Worm (Caenorhabditis elegans) whole organism, late embryonic: ENCODE data around the gene ets-6.

Source experiments
- C38D4.7 ChIP-seq: fragments of 200-800 bp; sonication (Bioruptor generic); optimal IDR thresholded peaks from 2 replicates; lab custom pipeline; 2018; ENCODE audit warnings: mild to moderate bottlenecking, missing genetic modification characterization, moderate library complexity, missing compliant biosample characterization
- K02D7.2 ChIP-seq: sonication (generic microtip); optimal IDR thresholded peaks from 2 replicates; lab custom pipeline; 2017; ENCODE audit warnings: mild to moderate bottlenecking, missing genetic modification characterization, missing compliant biosample characterization
- T23F11.4 ChIP-seq: fragments of 200-800 bp; sonication (Bioruptor generic); optimal IDR thresholded peaks from 2 replicates; lab custom pipeline; 2018; ENCODE audit warnings: mild to moderate bottlenecking, missing genetic modification characterization, missing compliant biosample characterization
- Y22D7AL.16 ChIP-seq: sonication (generic microtip); optimal IDR thresholded peaks from 2 replicates; lab custom pipeline; 2016; ENCODE audit warnings: missing genetic modification characterization, missing compliant biosample characterization
- ama-1 ChIP-seq: fragments of 150-350 bp; optimal IDR thresholded peaks from 2 replicates; lab custom pipeline; 2014
- ceh-18 ChIP-seq: sonication (generic microtip); optimal IDR thresholded peaks from 2 replicates; lab custom pipeline; 2016; ENCODE audit warnings: missing genetic modification characterization, missing compliant biosample characterization
- ceh-19 ChIP-seq: fragments of 200-800 bp; sonication (Bioruptor generic); optimal IDR thresholded peaks from 2 replicates; lab custom pipeline; 2018; ENCODE audit warnings: mild to moderate bottlenecking, missing genetic modification characterization, missing compliant biosample characterization
- ceh-22 ChIP-seq: sonication (generic microtip); optimal IDR thresholded peaks from 2 replicates; lab custom pipeline; 2017; ENCODE audit warnings: missing biosample characterization, missing genetic modification characterization
- ceh-24 ChIP-seq: sonication (generic microtip); optimal IDR thresholded peaks from 2 replicates; lab custom pipeline; 2016; ENCODE audit warnings: mild to moderate bottlenecking, missing genetic modification characterization, missing compliant biosample characterization
- ceh-34 ChIP-seq: sonication (generic microtip); optimal IDR thresholded peaks from 2 replicates; lab custom pipeline; 2016; ENCODE audit warnings: mild to moderate bottlenecking, missing genetic modification characterization, missing compliant biosample characterization
- ceh-48 ChIP-seq: sonication (generic microtip); optimal IDR thresholded peaks from 2 replicates; lab custom pipeline; 2016; ENCODE audit warnings: missing genetic modification characterization, inconsistent platforms, missing compliant biosample characterization
- ceh-6 ChIP-seq: fragments of 200-800 bp; sonication (Bioruptor generic); optimal IDR thresholded peaks from 2 replicates; lab custom pipeline; 2018; ENCODE audit warnings: mild to moderate bottlenecking, missing genetic modification characterization, missing compliant biosample characterization
- che-1 ChIP-seq: sonication (generic microtip); optimal IDR thresholded peaks from 2 replicates; lab custom pipeline; 2016; ENCODE audit warnings: mild to moderate bottlenecking, missing genetic modification characterization, missing compliant biosample characterization
- dmd-4 ChIP-seq: sonication (generic microtip); optimal IDR thresholded peaks from 2 replicates; lab custom pipeline; 2016; ENCODE audit warnings: borderline replicate concordance, missing genetic modification characterization, missing compliant biosample characterization
- fax-1 ChIP-seq: sonication (generic microtip); optimal IDR thresholded peaks from 2 replicates; lab custom pipeline; 2016; ENCODE audit warnings: missing genotype, missing genetic modification characterization, missing compliant biosample characterization
- fkh-10 ChIP-seq: fragments of 150-350 bp; optimal IDR thresholded peaks from 2 replicates; lab custom pipeline; 2014; ENCODE audit warnings: missing biosample characterization, missing genetic modification reagents, missing genetic modification characterization
- fkh-6 ChIP-seq: sonication (generic microtip); optimal IDR thresholded peaks from 2 replicates; lab custom pipeline; 2016; ENCODE audit warnings: missing genetic modification characterization, missing compliant biosample characterization
- gmeb-2 ChIP-seq: sonication (generic microtip); optimal IDR thresholded peaks from 2 replicates; lab custom pipeline; 2016; ENCODE audit warnings: missing genetic modification characterization, inconsistent platforms, missing compliant biosample characterization
- hlh-15 ChIP-seq: sonication (generic microtip); optimal IDR thresholded peaks from 2 replicates; lab custom pipeline; 2016; ENCODE audit warnings: missing genetic modification characterization, missing compliant biosample characterization
- hlh-30 ChIP-seq: sonication (generic microtip); optimal IDR thresholded peaks from 2 replicates; lab custom pipeline; 2017; ENCODE audit warnings: antibody characterized with exemption, missing genetic modification characterization, missing compliant biosample characterization; ENCODE audit not compliant: insufficient read depth
- hlh-6 ChIP-seq: sonication (generic microtip); optimal IDR thresholded peaks from 2 replicates; lab custom pipeline; 2016; ENCODE audit warnings: missing genotype, missing genetic modification characterization, missing compliant biosample characterization
- hlh-8 ChIP-seq: sonication (generic microtip); optimal IDR thresholded peaks from 2 replicates; lab custom pipeline; 2016; ENCODE audit warnings: missing genotype, missing genetic modification characterization, missing compliant biosample characterization
- lim-6 ChIP-seq: sonication (generic microtip); optimal IDR thresholded peaks from 2 replicates; lab custom pipeline; 2016; ENCODE audit warnings: missing genetic modification characterization, missing compliant biosample characterization
- madf-2 ChIP-seq: sonication (generic microtip); optimal IDR thresholded peaks from 2 replicates; lab custom pipeline; 2017; ENCODE audit warnings: missing genetic modification characterization, missing compliant biosample characterization
- nhr-232 ChIP-seq: sonication (generic microtip); optimal IDR thresholded peaks from 2 replicates; lab custom pipeline; 2016; ENCODE audit warnings: missing genetic modification characterization, missing compliant biosample characterization
- npax-4 ChIP-seq: sonication (generic microtip); optimal IDR thresholded peaks from 2 replicates; lab custom pipeline; 2016; ENCODE audit warnings: missing genetic modification characterization, missing compliant biosample characterization
- odd-2 ChIP-seq: sonication (generic microtip); optimal IDR thresholded peaks from 2 replicates; lab custom pipeline; 2017; ENCODE audit warnings: antibody characterized with exemption, mild to moderate bottlenecking, missing genetic modification characterization, missing compliant biosample characterization
- pat-9 ChIP-seq: fragments of 200-800 bp; sonication (Bioruptor generic); optimal IDR thresholded peaks from 2 replicates; lab custom pipeline; 2018; ENCODE audit warnings: mild to moderate bottlenecking, missing genetic modification characterization, moderate library complexity, missing compliant biosample characterization
- pax-1 ChIP-seq: fragments of 150-350 bp; optimal IDR thresholded peaks from 2 replicates; lab custom pipeline; 2014; ENCODE audit warnings: missing biosample characterization, missing genetic modification characterization
- pha-4 ChIP-seq: fragments of 150-350 bp; optimal IDR thresholded peaks from 2 replicates; lab custom pipeline; 2018; ENCODE audit warnings: missing biosample characterization, missing genetic modification reagents, missing genetic modification characterization
- pros-1 ChIP-seq: fragments of 150-350 bp; optimal IDR thresholded peaks from 2 replicates; lab custom pipeline; 2014; ENCODE audit warnings: missing biosample characterization, missing genetic modification reagents, missing genetic modification characterization
- tbx-2 ChIP-seq: sonication (generic microtip); optimal IDR thresholded peaks from 2 replicates; lab custom pipeline; 2016; ENCODE audit warnings: missing genetic modification characterization, missing compliant biosample characterization
- tbx-7 ChIP-seq: sonication (generic microtip); optimal IDR thresholded peaks from 2 replicates; lab custom pipeline; 2016; ENCODE audit warnings: missing genotype, missing genetic modification characterization, missing compliant biosample characterization
- unc-3 ChIP-seq, 2 experiments: fragments of 200-800 bp in 1 of 2; sonication (Bioruptor generic) in 1 of 2; sonication (generic microtip) in 1 of 2; conservative IDR thresholded peaks in 1 of 2; optimal IDR thresholded peaks in 1 of 2; 2 replicates each; pipeline versions ENCODE4 v1.3.6 to Lab custom; 2016 to 2022; ENCODE audit warnings: missing compliant biosample characterization in 2 of 2, missing genetic modification characterization in 2 of 2, missing genetic modification reagents in 1 of 2

The ets-6 gene

DNA sequence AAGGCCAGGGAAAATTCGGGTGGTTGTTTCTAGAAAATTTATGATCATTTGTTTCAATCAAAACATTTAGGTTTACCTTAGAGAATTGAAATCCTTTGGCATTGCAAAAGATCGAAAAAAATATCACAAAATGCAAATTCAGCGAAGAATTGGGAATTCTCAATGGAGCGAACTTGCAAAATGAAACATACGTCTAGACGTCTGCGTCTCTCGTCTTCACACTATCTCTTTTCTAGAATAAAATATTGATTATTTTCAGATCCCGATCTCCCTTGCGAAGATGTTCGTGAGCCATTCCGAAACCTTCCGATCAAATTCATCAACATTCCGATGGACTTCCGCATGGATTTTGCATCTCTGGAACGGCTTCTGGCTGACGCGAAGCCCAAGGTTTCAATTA lies at the start of gene ets-6:
Gene ets-6 (minus strand): TSS at position 169 of the 400 bp plus-strand sequence.
- TF ChIP-seq fkh-6 (tag; lab: Kevin White, UChicago), result no peak
- TF ChIP-seq ceh-48 (tag; lab: Kevin White, UChicago), result peak; percentile 85
- TF ChIP-seq ceh-34 (tag; lab: Kevin White, UChicago), result no peak

DNA sequence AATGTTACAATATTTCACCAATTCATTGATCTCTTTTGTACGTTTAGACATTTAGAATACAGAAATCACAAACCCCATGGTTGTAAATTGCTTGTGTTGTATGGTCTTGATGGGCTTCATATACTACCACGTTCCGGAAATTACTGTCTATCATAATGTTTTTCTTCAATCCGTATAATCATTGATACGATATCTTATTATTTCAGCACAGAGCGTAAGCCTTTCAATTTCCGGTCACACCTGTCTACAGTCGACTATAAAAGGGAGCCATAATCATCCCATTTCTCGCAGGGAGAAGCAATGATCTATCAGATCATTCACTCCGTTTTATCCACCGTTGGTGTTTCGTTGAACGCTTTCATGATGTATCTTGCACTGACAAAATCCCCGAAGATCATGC lies 49.2 kb upstream of the ets-6 start, which contains the start of gene srd-30:
Gene srd-30 (plus strand): TSS at position 301 of the 400 bp plus-strand sequence.
- TF ChIP-seq ceh-19 (GFP tag; lab: Kevin White, UChicago), result no peak
- no peak for TF ChIP-seq che-1 (tag; lab: Kevin White, UChicago)
- no peak for TF ChIP-seq hlh-8 (tag; lab: Kevin White, UChicago)
- TF ChIP-seq pros-1 (tag; lab: Kevin White, UChicago), result no peak
- no peak for TF ChIP-seq pha-4 (tag; lab: Kevin White, UChicago)

DNA sequence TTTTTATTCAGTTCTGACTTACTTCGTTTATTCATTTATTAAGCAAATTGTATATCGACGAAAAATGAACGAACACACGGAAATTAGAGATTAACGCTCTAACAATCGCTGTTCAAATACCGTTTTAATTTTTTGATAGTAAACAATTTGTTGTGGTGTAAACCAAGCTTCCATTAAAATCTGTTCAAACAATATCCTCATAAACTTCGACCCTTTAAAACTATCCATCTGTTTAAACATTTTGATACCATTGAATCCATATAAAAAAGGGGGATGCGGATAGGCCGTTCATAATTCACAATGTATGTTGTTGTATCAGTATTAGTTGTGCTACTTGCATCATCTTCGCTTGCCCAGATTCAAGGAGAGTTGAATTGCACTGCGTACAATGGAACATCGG lies 46.2 kb upstream of the ets-6 start, which contains the start of gene F07C4.6:
Gene F07C4.6 (plus strand): TSS at position 301 of the 400 bp plus-strand sequence.
- TF ChIP-seq gmeb-2 (tag; lab: Kevin White, UChicago), result no peak
- TF ChIP-seq ceh-6, result no peak
- no peak for TF ChIP-seq ceh-24 (tag; lab: Kevin White, UChicago)
- no peak for TF ChIP-seq dmd-4 (tag; lab: Kevin White, UChicago)
- TF ChIP-seq ceh-34 (tag; lab: Kevin White, UChicago), result no peak
- TF ChIP-seq unc-3 (GFP tag; conservative IDR thresholded peaks at IDR 0.05; lab: Robert Waterston, UW), result no peak
- TF ChIP-seq unc-3 (tag; optimal IDR thresholded peaks at IDR 0.05; lab: Kevin White, UChicago), result no peak
- no peak for TF ChIP-seq hlh-6

ce11 chrV:7624652-7625051 lies 44.3 kb upstream of the ets-6 start, which contains the start of gene grsp-4:
TSS of gene grsp-4 (plus strand) at chrV:7624952.
- TF ChIP-seq odd-2 (tag; lab: Kevin White, UChicago) (no peak), ama-1 (lab: Kevin White, UChicago) (no peak), fkh-6 (tag; lab: Kevin White, UChicago) (no peak), fax-1 (tag; lab: Kevin White, UChicago) (no peak), ceh-18 (tag; lab: Kevin White, UChicago) (no peak), hlh-15 (tag; lab: Kevin White, UChicago) (no peak), pax-1 (tag; lab: Kevin White, UChicago) (no peak), C38D4.7 (GFP tag; lab: Kevin White, UChicago) (no peak), T23F11.4 (GFP tag; lab: Kevin White, UChicago) (no peak)

DNA sequence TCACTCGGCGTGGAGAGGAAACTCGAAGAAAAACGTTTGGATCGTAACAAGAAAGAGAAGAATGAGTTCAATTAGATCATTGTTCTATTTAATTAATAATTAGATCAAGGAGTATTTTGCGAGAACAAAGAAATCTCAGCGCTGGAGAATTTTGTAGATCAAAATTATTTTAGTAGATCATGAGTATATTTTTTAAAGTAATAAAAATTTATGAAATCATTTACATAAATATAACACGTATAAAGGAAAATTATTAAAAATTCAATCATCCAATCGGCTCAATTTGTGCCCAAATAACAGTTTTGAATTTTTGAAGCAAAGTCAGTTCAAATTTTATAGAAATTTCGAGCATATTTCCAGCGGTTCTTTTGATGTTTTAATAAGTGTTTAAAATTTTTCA lies 43.8 kb upstream of the ets-6 start, which contains the start of gene C50E3.13:
Gene C50E3.13 (minus strand): TSS at position 101 of the 400 bp plus-strand sequence.
- no peak for TF ChIP-seq nhr-232 (tag; lab: Kevin White, UChicago)
- TF ChIP-seq ceh-6, result no peak
- TF ChIP-seq hlh-15 (tag; lab: Kevin White, UChicago), result no peak
- no peak for TF ChIP-seq unc-3 (GFP tag; conservative IDR thresholded peaks at IDR 0.05; lab: Robert Waterston, UW)
- TF ChIP-seq unc-3 (tag; optimal IDR thresholded peaks at IDR 0.05; lab: Kevin White, UChicago), result no peak
- no peak for TF ChIP-seq ceh-22
- TF ChIP-seq tbx-7, result no peak
- no peak for TF ChIP-seq fax-1 (tag; lab: Kevin White, UChicago)
- TF ChIP-seq pat-9 (tag; lab: Kevin White, UChicago), result no peak
- no peak for TF ChIP-seq K02D7.2 (tag; lab: Kevin White, UChicago)

DNA sequence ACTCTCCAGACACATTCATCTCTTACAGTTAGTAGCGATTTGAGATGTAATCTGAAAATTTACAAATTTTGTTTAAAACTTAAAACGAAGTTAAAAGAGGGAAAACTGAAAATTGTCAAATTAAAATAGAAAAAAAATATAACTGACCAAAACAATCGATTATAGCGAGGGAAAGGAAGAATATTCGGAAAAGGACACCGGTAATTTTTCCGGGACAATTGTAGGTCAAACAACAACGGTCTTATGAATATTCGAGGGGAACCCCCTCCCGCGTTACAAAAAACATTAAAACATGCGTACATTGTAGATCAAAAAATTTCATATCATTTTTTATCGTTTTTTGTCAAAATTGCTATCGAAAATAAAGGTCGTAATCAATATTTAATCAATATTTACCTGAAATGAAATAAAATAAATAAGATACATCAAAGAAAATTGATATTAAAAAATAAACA lies 41.7 kb upstream of the ets-6 start, which contains the start of gene C50E3.12:
Gene C50E3.12 (minus strand): TSS at position 51 of the 455 bp plus-strand sequence.
- TF ChIP-seq hlh-30 (no peak), fax-1 (tag; lab: Kevin White, UChicago) (no peak), tbx-7 (no peak), Y22D7AL.16 (tag; lab: Kevin White, UChicago) (no peak), hlh-15 (tag; lab: Kevin White, UChicago) (no peak), hlh-6 (no peak), C38D4.7 (GFP tag; lab: Kevin White, UChicago) (no peak), madf-2 (tag; lab: Kevin White, UChicago) (no peak), fkh-10 (GFP tag; lab: Kevin White, UChicago) (no peak), lim-6 (no peak), npax-4 (no peak), tbx-2 (tag; lab: Kevin White, UChicago) (no peak)
- TF ChIP-seq, all 69 proteins: peak for 0
